Worm (Caenorhabditis elegans): ENCODE measurements around the gene cutl-3.
A peak's percentile ranks its signal among the peaks of the same experiment; 100 is the strongest.

cutl-3 gene

DNA sequence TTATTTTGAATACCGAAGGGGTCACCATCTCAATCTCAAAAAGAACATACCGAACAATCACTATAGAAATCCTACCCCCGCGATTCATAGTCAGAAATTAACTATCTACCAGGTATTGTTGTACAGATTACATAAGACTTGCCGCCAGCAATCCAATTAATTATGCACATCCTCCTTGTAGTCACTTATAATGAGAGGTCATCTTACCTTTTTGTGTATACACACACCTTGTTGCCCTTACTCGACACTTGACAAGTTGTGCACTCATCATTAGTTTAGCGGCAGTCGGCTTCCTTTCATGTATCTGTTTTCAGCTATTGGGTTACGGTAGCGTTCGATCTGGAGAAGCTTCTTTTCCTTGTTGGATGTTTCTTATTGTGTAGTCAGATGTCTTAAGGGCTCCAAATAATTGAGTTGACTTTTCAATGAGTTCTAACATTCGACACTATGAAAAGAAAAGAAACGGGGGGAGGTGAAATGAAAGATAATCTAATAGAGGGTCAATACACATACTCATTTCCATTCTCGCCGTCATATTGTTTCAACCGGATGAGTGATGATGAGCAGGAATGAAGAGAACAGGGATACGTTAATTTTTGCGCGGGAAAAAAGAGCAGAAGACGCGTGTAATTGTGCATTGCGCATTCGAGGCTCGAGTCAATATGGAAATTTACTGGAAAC lies 39.5 kb downstream of the cutl-3 start:
- TF ChIP-seq elt-2 (tag; optimal IDR thresholded peaks at IDR 0.05) = no peak
- TF ChIP-seq daf-12 (tag; optimal IDR thresholded peaks at IDR 0.05) = no peak
- TF ChIP-seq lsy-12 (tag; optimal IDR thresholded peaks at IDR 0.05) = no peak
- no peak for TF ChIP-seq lin-39 (tag; optimal IDR thresholded peaks at IDR 0.05)
- TF ChIP-seq fos-1 (tag; optimal IDR thresholded peaks at IDR 0.05) = no peak

DNA sequence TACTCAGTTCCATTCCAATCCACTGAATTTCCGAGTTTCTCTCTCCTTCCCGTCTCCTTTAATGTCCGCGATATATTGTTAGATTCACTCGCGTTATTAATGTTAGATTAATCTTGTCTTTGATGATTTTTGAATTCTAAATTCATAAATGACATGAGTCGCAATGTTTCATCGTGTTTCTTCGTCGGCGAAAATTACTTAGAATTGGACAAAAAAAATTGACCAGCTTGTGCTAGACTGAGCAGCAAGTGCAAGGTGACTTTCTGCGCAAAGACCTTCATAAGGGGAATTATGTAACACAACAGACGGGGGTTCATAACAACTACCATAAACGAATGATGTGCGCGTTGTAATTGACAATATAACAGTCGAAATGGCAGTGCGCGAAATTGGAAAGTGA lies 40.6 kb downstream of the cutl-3 start:
- TF ChIP-seq egl-27 (tag; optimal IDR thresholded peaks at IDR 0.05) (no peak), ZK546.5 (tag; optimal IDR thresholded peaks at IDR 0.05) (no peak), ceh-9 (tag; optimal IDR thresholded peaks at IDR 0.05) (no peak), skn-1 (tag; optimal IDR thresholded peaks at IDR 0.05) (no peak)

DNA sequence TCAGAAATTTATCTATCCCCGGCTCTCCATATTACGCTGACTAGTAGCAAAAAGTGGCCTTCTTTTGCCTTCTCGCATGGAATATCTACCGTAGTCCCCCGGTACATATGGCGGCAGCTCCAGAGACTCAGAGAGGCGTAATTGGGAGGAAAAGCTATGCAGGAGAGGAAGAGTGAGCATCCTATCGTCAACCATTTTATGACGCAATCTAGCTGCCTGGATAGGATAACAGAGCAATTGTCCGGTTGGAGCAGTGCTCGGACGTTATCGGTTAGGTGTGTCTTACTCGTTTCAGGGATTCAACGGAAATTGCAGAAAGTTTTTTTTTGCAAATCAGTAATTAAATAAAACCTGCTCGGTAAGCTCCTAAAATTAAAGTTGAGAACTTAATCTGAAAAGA lies 41.8 kb downstream of the cutl-3 start:
- TF ChIP-seq unc-39 (tag; optimal IDR thresholded peaks at IDR 0.05) (no peak), fos-1 (tag; optimal IDR thresholded peaks at IDR 0.05) (no peak), unc-62 (GFP tag; optimal IDR thresholded peaks at IDR 0.05) (no peak), egl-5 (tag; optimal IDR thresholded peaks at IDR 0.05) (no peak), nhr-25 (tag; optimal IDR thresholded peaks at IDR 0.05) (no peak), ceh-9 (tag; optimal IDR thresholded peaks at IDR 0.05) (no peak), R02D3.7 (tag; optimal IDR thresholded peaks at IDR 0.05) (no peak), nhr-43 (tag; optimal IDR thresholded peaks at IDR 0.05; ENCODE audit: poor library complexity, severe bottlenecking) (no peak), nhr-12 (tag; optimal IDR thresholded peaks at IDR 0.05) (no peak), mml-1 (tag; optimal IDR thresholded peaks at IDR 0.05) (no peak), skn-1 (tag; optimal IDR thresholded peaks at IDR 0.05) (no peak), nhr-67 (tag; optimal IDR thresholded peaks at IDR 0.05) (no peak), egl-27 (tag; optimal IDR thresholded peaks at IDR 0.05) (no peak)

DNA sequence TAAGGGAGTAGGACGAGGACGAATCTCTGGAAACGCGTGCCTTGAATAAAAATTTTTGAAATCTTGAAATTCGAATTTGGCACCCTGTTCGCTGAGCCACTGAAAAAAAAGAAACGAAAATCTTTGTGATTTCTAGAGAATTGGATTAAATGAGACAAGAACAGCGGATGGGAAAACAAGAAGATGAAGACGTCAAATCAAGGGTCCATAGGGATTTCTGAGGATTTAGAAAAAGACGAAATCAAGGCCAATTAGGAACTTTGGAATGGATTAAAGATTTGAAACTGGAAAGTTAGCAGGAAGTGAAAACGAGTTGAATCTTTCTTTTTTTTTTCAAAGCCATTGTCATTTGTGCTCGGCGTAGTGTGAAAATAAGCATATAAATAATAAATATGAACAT lies 44.5 kb downstream of the cutl-3 start, which contains the start of gene pag-3:
Gene pag-3, minus strand, starts transcription at position 101 of the 400 bp plus-strand sequence.
- no peak for TF ChIP-seq egl-27 (tag; optimal IDR thresholded peaks at IDR 0.05)
- no peak for TF ChIP-seq daf-12 (tag; optimal IDR thresholded peaks at IDR 0.05)
- TF ChIP-seq nfya-1 (tag; optimal IDR thresholded peaks at IDR 0.05; ENCODE audit: insufficient read depth) = no peak
- no peak for TF ChIP-seq nhr-77 (tag; optimal IDR thresholded peaks at IDR 0.05)
- TF ChIP-seq pha-4 (tag; optimal IDR thresholded peaks at IDR 0.05) = no peak
- no peak for TF ChIP-seq lin-15B (tag; optimal IDR thresholded peaks at IDR 0.05)
- no peak for TF ChIP-seq ztf-11 (tag; optimal IDR thresholded peaks at IDR 0.05)
- TF ChIP-seq elt-2 (tag; optimal IDR thresholded peaks at IDR 0.05) = no peak
- TF ChIP-seq nhr-23 (tag; optimal IDR thresholded peaks at IDR 0.05) = no peak
- no peak for TF ChIP-seq mml-1 (tag; optimal IDR thresholded peaks at IDR 0.05)
- no peak for TF ChIP-seq snpc-4 (tag; optimal IDR thresholded peaks at IDR 0.05)
- TF ChIP-seq jun-1 (tag; optimal IDR thresholded peaks at IDR 0.05) = no peak
- TF ChIP-seq fos-1 (tag; optimal IDR thresholded peaks at IDR 0.05) = no peak
- TF ChIP-seq ztf-4 (tag; optimal IDR thresholded peaks at IDR 0.05) = no peak
- TF ChIP-seq aly-2 (tag; optimal IDR thresholded peaks at IDR 0.05) = no peak
- TF ChIP-seq ceh-28 (tag; optimal IDR thresholded peaks at IDR 0.05) = no peak
- TF ChIP-seq nhr-25 (tag; optimal IDR thresholded peaks at IDR 0.05) = no peak
- no peak for TF ChIP-seq nhr-12 (tag; optimal IDR thresholded peaks at IDR 0.05)

DNA sequence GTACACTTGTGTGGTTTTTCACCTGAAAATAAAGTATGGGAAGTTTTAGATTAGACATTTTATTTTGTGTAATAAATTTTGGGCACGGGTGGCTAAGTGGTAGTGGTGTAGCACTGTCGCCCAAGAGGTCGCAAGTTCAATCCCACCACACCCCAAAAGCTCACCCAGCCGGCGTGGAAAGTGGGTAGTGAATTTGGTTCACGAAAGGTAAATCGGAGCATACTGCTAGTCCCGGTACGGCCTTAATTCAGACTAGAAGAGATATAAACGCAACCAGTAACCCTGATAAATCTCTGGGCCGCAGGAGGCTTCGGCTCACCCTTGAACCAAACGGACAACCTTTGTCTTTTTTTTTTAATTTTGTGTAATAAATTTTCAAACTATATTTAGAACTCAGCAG lies 47.2 kb downstream of the cutl-3 start:
- TF ChIP-seq ceh-28 (tag; optimal IDR thresholded peaks at IDR 0.05) (no peak), fkh-10 (GFP tag; optimal IDR thresholded peaks at IDR 0.05) (no peak), unc-62 (GFP tag; optimal IDR thresholded peaks at IDR 0.05) (no peak), ZK546.5 (tag; optimal IDR thresholded peaks at IDR 0.05) (no peak), lsy-12 (tag; optimal IDR thresholded peaks at IDR 0.05) (no peak), tbx-2 (tag; optimal IDR thresholded peaks at IDR 0.05) (no peak), ama-1 (optimal IDR thresholded peaks at IDR 0.05) (no peak), ceh-16 (tag; optimal IDR thresholded peaks at IDR 0.05) (no peak)

DNA sequence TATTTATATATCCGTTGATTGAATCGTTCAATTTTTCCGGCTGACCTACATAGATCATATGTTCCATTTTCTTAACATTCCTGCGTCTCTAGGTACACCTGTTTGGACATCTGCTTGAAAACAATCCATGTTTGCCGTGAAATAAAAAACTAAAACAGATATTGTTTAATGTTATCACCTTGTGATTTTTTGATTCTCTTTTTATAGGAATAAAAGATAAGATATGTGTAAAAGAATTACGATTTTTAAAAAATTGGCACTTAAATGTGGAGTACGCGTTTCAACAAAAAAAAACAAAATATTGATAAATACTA lies 51.7 kb downstream of the cutl-3 start:
- TF ChIP-seq elt-1 (tag; optimal IDR thresholded peaks at IDR 0.05) = no peak
- no peak for TF ChIP-seq lsy-12 (tag; optimal IDR thresholded peaks at IDR 0.05)
- TF ChIP-seq pha-4 (tag; optimal IDR thresholded peaks at IDR 0.05) = peak; percentile 3
- TF ChIP-seq nhr-23 (tag; optimal IDR thresholded peaks at IDR 0.05) = peak; percentile 76

All from whole organism, L3 larva.